Fruit fly (Drosophila melanogaster): ENCODE data around the gene CG31268.

dm6 chr3R:17060244-17060664 lies 28.7 kb downstream of the CG31268 start:
- peak; percentile 73; the same call in 2 of the 3 replicates for TF ChIP-seq CG6163 (GFP tag; IDR thresholded peaks at IDR 0.05)
- TF ChIP-seq CG16779 (tag; optimal IDR thresholded peaks at IDR 0.05), result no peak
- TF ChIP-seq Hr39 (GFP tag; optimal IDR thresholded peaks at IDR 0.05), result peak; percentile 31
- TF ChIP-seq CG11762 (GFP tag; optimal IDR thresholded peaks at IDR 0.05; ENCODE audit: insufficient read depth), result peak; percentile 58
- TF ChIP-seq Sox102F (GFP tag; optimal IDR thresholded peaks at IDR 0.05), result no peak
- peak; percentile 38 for TF ChIP-seq cyc (GFP tag; optimal IDR thresholded peaks at IDR 0.05)
- TF ChIP-seq acj6 (GFP tag; optimal IDR thresholded peaks at IDR 0.05), result peak; percentile 70
- peak; percentile 76 for TF ChIP-seq OdsH (GFP tag; optimal IDR thresholded peaks at IDR 0.05)
- peak; percentile 25 for TF ChIP-seq Smox (GFP tag; optimal IDR thresholded peaks at IDR 0.05)

All from whole organism, prepupa.